Worm (Caenorhabditis elegans) whole organism, midembryonic: Measurements from ENCODE around the gene C09G5.13.

Experiments used
- T22C8.4 ChIP-seq: fragments of 200-800 bp; sonication (Bioruptor generic); IDR thresholded peaks from 2 replicates; pipeline ENCODE4 v1.3.6; 2022; ENCODE audit warnings: missing genetic modification characterization, missing compliant biosample characterization
- cog-1 ChIP-seq: sonication (generic microtip); optimal IDR thresholded peaks from 2 replicates; lab custom pipeline; 2016; ENCODE audit warnings: missing genetic modification characterization, missing compliant biosample characterization
- flt-1 ChIP-seq: fragments of 200-800 bp; sonication (Bioruptor generic); IDR thresholded peaks from 2 replicates; pipeline ENCODE4 v1.3.6; 2022; ENCODE audit warnings: missing genetic modification characterization, missing compliant biosample characterization
- klf-2 ChIP-seq: fragments of 200-800 bp; sonication (Bioruptor generic); conservative IDR thresholded peaks from 2 replicates; pipeline ENCODE4 v1.3.6; 2022; ENCODE audit warnings: missing genetic modification reagents, missing genetic modification characterization, missing compliant biosample characterization
- med-1 ChIP-seq: sonication (generic microtip); optimal IDR thresholded peaks from 2 replicates; lab custom pipeline; 2017; ENCODE audit warnings: missing genetic modification characterization, mild to moderate bottlenecking, missing compliant biosample characterization, antibody characterized with exemption, missing genetic modification reagents; ENCODE audit not compliant: insufficient read depth
- ref-1 ChIP-seq: fragments of 200-800 bp; sonication (Bioruptor generic); conservative IDR thresholded peaks from 2 replicates; pipeline ENCODE4 v1.3.6; 2022; ENCODE audit warnings: missing genetic modification reagents, missing genetic modification characterization, missing compliant biosample characterization
- ztf-23 ChIP-seq: fragments of 200-800 bp; sonication (Bioruptor generic); IDR thresholded peaks from 2 replicates; pipeline ENCODE4 v1.3.6; 2022; ENCODE audit warnings: missing genetic modification reagents, missing genetic modification characterization, missing compliant biosample characterization

DNA sequence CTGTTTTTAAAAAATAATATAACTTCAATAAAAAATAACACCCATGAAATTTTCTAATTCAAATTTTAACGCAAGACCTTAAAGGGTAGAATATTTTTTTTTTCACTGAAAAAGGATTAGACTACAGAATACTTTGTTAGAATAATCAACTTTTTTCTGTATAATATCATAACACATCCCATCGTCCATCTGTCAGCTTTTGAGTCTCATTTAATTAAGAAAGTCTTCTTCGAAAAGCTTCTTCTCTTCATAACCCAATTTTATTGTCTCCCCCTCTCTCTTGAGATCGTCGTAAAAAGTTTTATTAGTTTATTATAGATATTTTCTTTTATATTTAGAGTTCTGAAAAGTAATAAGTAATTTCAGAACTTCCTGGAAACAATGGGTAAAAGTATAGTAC, 21.2 kb upstream of the C09G5.13 start:
- TF ChIP-seq T22C8.4 (GFP tag; lab: Robert Waterston, UW) = no peak
- no peak for TF ChIP-seq ref-1
- no peak for TF ChIP-seq klf-2 (GFP tag; lab: Robert Waterston, UW)
- no peak for TF ChIP-seq cog-1 (tag; lab: Kevin White, UChicago)
- TF ChIP-seq flt-1 (GFP tag; lab: Robert Waterston, UW) = no peak
- no peak for TF ChIP-seq med-1 (GFP tag; lab: Kevin White, UChicago)
- TF ChIP-seq ztf-23 (GFP tag; lab: Robert Waterston, UW) = no peak
